Worm (Caenorhabditis elegans) whole organism, midembryonic: ENCODE data around the gene tam-1.

Experiments
- T22C8.4 ChIP-seq: fragments of 200-800 bp; sonication (Bioruptor generic); IDR thresholded peaks from 2 replicates; pipeline ENCODE4 v1.3.6; 2022; ENCODE audit warnings: missing genetic modification characterization, missing compliant biosample characterization
- cog-1 ChIP-seq: sonication (generic microtip); optimal IDR thresholded peaks from 2 replicates; lab custom pipeline; 2016; ENCODE audit warnings: missing genetic modification characterization, missing compliant biosample characterization
- flt-1 ChIP-seq: fragments of 200-800 bp; sonication (Bioruptor generic); IDR thresholded peaks from 2 replicates; pipeline ENCODE4 v1.3.6; 2022; ENCODE audit warnings: missing genetic modification characterization, missing compliant biosample characterization
- klf-2 ChIP-seq: fragments of 200-800 bp; sonication (Bioruptor generic); conservative IDR thresholded peaks from 2 replicates; pipeline ENCODE4 v1.3.6; 2022; ENCODE audit warnings: missing genetic modification reagents, missing genetic modification characterization, missing compliant biosample characterization
- med-1 ChIP-seq: sonication (generic microtip); optimal IDR thresholded peaks from 2 replicates; lab custom pipeline; 2017; ENCODE audit warnings: missing genetic modification characterization, mild to moderate bottlenecking, missing compliant biosample characterization, antibody characterized with exemption, missing genetic modification reagents; ENCODE audit not compliant: insufficient read depth
- tab-1 ChIP-seq: fragments of 200-800 bp; sonication (Bioruptor generic); IDR thresholded peaks from 2 replicates; pipeline ENCODE4 v1.3.6; 2022; ENCODE audit warnings: missing genetic modification characterization, missing compliant biosample characterization
- ztf-23 ChIP-seq: fragments of 200-800 bp; sonication (Bioruptor generic); IDR thresholded peaks from 2 replicates; pipeline ENCODE4 v1.3.6; 2022; ENCODE audit warnings: missing genetic modification reagents, missing genetic modification characterization, missing compliant biosample characterization
- ztf-29 ChIP-seq: fragments of 200-800 bp; sonication (Bioruptor generic); IDR thresholded peaks from 2 replicates; pipeline ENCODE4 v1.3.6; 2022; ENCODE audit warnings: missing genetic modification reagents, missing genetic modification characterization, missing compliant biosample characterization

- TF ChIP-seq ztf-23 (no peak), klf-2 (GFP tag; lab: Robert Waterston, UW) (no peak), T22C8.4 (GFP tag; lab: Robert Waterston, UW) (no peak), med-1 (GFP tag; lab: Kevin White, UChicago) (no peak), flt-1 (GFP tag; lab: Robert Waterston, UW) (no peak), cog-1 (no peak), tab-1 (GFP tag; lab: Robert Waterston, UW) (no peak), ztf-29 (GFP tag; lab: Robert Waterston, UW) (no peak)
Observed at ce11 chrV:4965790-4966189, 2.9 kb upstream of the tam-1 start.
